Worm (Caenorhabditis elegans) whole organism, L4 larva: ENCODE measurements around the gene srx-87.

Experiments
- F26F4.8 ChIP-seq: fragments of 200-800 bp; sonication (Bioruptor generic); conservative IDR thresholded peaks from 2 replicates; pipeline ENCODE4 v1.3.6; 2022; ENCODE audit warnings: missing genetic modification characterization, missing compliant biosample characterization
- F37D6.2 ChIP-seq: sonication (generic microtip); optimal IDR thresholded peaks from 2 replicates; lab custom pipeline; 2016; ENCODE audit warnings: mild to moderate bottlenecking, missing genetic modification characterization, missing compliant biosample characterization
- T26A8.4 ChIP-seq: fragments of 200-800 bp; sonication (Bioruptor generic); IDR thresholded peaks from 2 replicates; pipeline ENCODE4 v1.3.6; 2022; ENCODE audit warnings: missing genetic modification characterization, missing compliant biosample characterization
- Y75B8A.6 ChIP-seq: fragments of 200-800 bp; sonication (Bioruptor generic); IDR thresholded peaks from 2 replicates; pipeline ENCODE4 v1.3.6; 2022; ENCODE audit warnings: missing genetic modification reagents, missing genetic modification characterization, missing compliant biosample characterization
- aha-1 ChIP-seq: fragments of 150-350 bp; peaks from one replicate; lab custom pipeline; 2014; ENCODE audit warnings: missing biosample characterization, missing genetic modification characterization
- ama-1 ChIP-seq: fragments of 150-350 bp; optimal IDR thresholded peaks from 2 replicates; lab custom pipeline; 2014; ENCODE audit warnings: inconsistent platforms, mixed read lengths
- ceh-28 ChIP-seq: fragments of 150-350 bp; optimal IDR thresholded peaks from 2 replicates; lab custom pipeline; 2014; ENCODE audit warnings: missing biosample characterization, missing genetic modification reagents, missing genetic modification characterization
- ces-1 ChIP-seq: fragments of 150-350 bp; sonication (generic microtip); optimal IDR thresholded peaks from 4 replicates; lab custom pipeline; 2014; ENCODE audit warnings: missing biosample characterization, missing genetic modification reagents, missing genetic modification characterization
- ctbp-1 ChIP-seq: fragments of 200-800 bp; sonication (Bioruptor generic); IDR thresholded peaks from 2 replicates; pipeline ENCODE4 v1.3.6; 2022; ENCODE audit warnings: missing genetic modification reagents, missing genetic modification characterization, missing compliant biosample characterization
- daf-16 ChIP-seq, 3 experiments: sonication (generic microtip); optimal IDR thresholded peaks; 2 replicates each; lab custom pipeline; 2016 to 2017; ENCODE audit warnings: missing genetic modification characterization in 3 of 3, missing genetic modification reagents in 3 of 3, mild to moderate bottlenecking in 2 of 3, missing compliant biosample characterization in 2 of 3, missing biosample characterization in 1 of 3, moderate library complexity in 1 of 3
- dmd-6 ChIP-seq: fragments of 200-800 bp; sonication (Bioruptor generic); IDR thresholded peaks from 2 replicates; pipeline ENCODE4 v1.3.6; 2022; ENCODE audit warnings: missing genetic modification reagents, missing genetic modification characterization, missing compliant biosample characterization
- dmd-9 ChIP-seq: fragments of 200-800 bp; sonication (Bioruptor generic); IDR thresholded peaks from 2 replicates; pipeline ENCODE4 v1.3.6; 2022; ENCODE audit warnings: missing genetic modification reagents, missing genetic modification characterization, missing compliant biosample characterization
- dve-1 ChIP-seq: sonication (generic microtip); optimal IDR thresholded peaks from 2 replicates; lab custom pipeline; 2017; ENCODE audit warnings: antibody characterized with exemption, mild to moderate bottlenecking, missing genetic modification characterization, missing compliant biosample characterization; ENCODE audit not compliant: insufficient read depth
- egl-43 ChIP-seq: fragments of 200-800 bp; sonication (Bioruptor generic); IDR thresholded peaks from 2 replicates; pipeline ENCODE4 v1.3.6; 2022; ENCODE audit warnings: missing genetic modification reagents, missing genetic modification characterization, missing compliant biosample characterization
- hif-1 ChIP-seq, 2 experiments: sonication (generic microtip); optimal IDR thresholded peaks; 2 replicates each; lab custom pipeline; 2016 to 2017; ENCODE audit warnings: missing compliant biosample characterization in 2 of 2, missing genetic modification characterization in 2 of 2, missing genetic modification reagents in 2 of 2, missing genotype in 2 of 2, mild to moderate bottlenecking in 1 of 2
- hlh-11 ChIP-seq: fragments of 200-800 bp; sonication (Bioruptor generic); optimal IDR thresholded peaks from 2 replicates; lab custom pipeline; 2018; ENCODE audit warnings: mild to moderate bottlenecking, missing genetic modification characterization, missing compliant biosample characterization
- hlh-30 ChIP-seq: sonication (generic microtip); optimal IDR thresholded peaks from 2 replicates; lab custom pipeline; 2017; ENCODE audit warnings: antibody characterized with exemption, mild to moderate bottlenecking, missing genetic modification characterization, missing compliant biosample characterization; ENCODE audit not compliant: insufficient read depth
- lin-1 ChIP-seq: fragments of 200-800 bp; sonication (Bioruptor generic); IDR thresholded peaks from 2 replicates; pipeline ENCODE4 v1.3.6; 2022; ENCODE audit warnings: missing genetic modification reagents, missing genetic modification characterization, missing compliant biosample characterization
- lsy-2 ChIP-seq, 2 experiments: fragments of 150-350 bp in 1 of 2; sonication (generic microtip) in 1 of 2; optimal IDR thresholded peaks; 2 replicates each; lab custom pipeline; 2014 to 2017; ENCODE audit warnings: missing biosample characterization in 2 of 2, missing genetic modification characterization in 2 of 2
- mdl-1 ChIP-seq, 2 experiments: fragments of 150-350 bp in 1 of 2; sonication (generic microtip) in 1 of 2; optimal IDR thresholded peaks; 2 replicates each; lab custom pipeline; 2014 to 2017; ENCODE audit warnings: missing biosample characterization in 2 of 2, missing genetic modification characterization in 2 of 2
- mep-1 ChIP-seq: fragments of 150-350 bp; sonication (generic microtip); optimal IDR thresholded peaks from 3 replicates; lab custom pipeline; 2014; ENCODE audit warnings: missing biosample characterization, missing genetic modification characterization
- mes-2 ChIP-seq: sonication (generic microtip); optimal IDR thresholded peaks from 2 replicates; lab custom pipeline; 2016; ENCODE audit warnings: missing genotype, mild to moderate bottlenecking, missing genetic modification characterization, missing compliant biosample characterization; ENCODE audit not compliant: poor library complexity, severe bottlenecking
- nhr-237 ChIP-seq: sonication (generic microtip); optimal IDR thresholded peaks from 2 replicates; lab custom pipeline; 2017; ENCODE audit warnings: missing biosample characterization, missing genetic modification characterization
- nhr-28 ChIP-seq: fragments of 150-350 bp; optimal IDR thresholded peaks from 2 replicates; lab custom pipeline; 2014; ENCODE audit warnings: missing biosample characterization, missing genetic modification characterization
- nhr-41 ChIP-seq: fragments of 200-800 bp; sonication (Bioruptor generic); IDR thresholded peaks from 2 replicates; pipeline ENCODE4 v1.3.6; 2022; ENCODE audit warnings: missing genetic modification reagents, missing genetic modification characterization, missing compliant biosample characterization
- nhr-42 ChIP-seq: fragments of 200-800 bp; sonication (Bioruptor generic); IDR thresholded peaks from 2 replicates; pipeline ENCODE4 v1.3.6; 2022; ENCODE audit warnings: missing genetic modification characterization, missing compliant biosample characterization
- nhr-77 ChIP-seq: fragments of 150-350 bp; optimal IDR thresholded peaks from 2 replicates; lab custom pipeline; 2014; ENCODE audit warnings: missing biosample characterization, missing genetic modification characterization
- pha-4 ChIP-seq, 2 experiments: fragments of 150-350 bp in 1 of 2; fragments of 200-800 bp in 1 of 2; sonication (Bioruptor generic) in 1 of 2; IDR thresholded peaks in 1 of 2; optimal IDR thresholded peaks in 1 of 2; 2 replicates each; pipeline versions ENCODE4 v1.3.6 to Lab custom; 2014 to 2022; ENCODE audit warnings: missing genetic modification characterization in 2 of 2, missing genetic modification reagents in 2 of 2, missing biosample characterization in 1 of 2, missing compliant biosample characterization in 1 of 2
- pqm-1 ChIP-seq: sonication (generic microtip); optimal IDR thresholded peaks from 2 replicates; lab custom pipeline; 2017; ENCODE audit warnings: missing biosample characterization, missing genetic modification characterization
- saeg-2 ChIP-seq: fragments of 200-800 bp; sonication (Bioruptor generic); IDR thresholded peaks from 2 replicates; pipeline ENCODE4 v1.3.6; 2022; ENCODE audit warnings: missing genetic modification reagents, missing genetic modification characterization, missing compliant biosample characterization
- snpc-1.2 ChIP-seq: fragments of 200-800 bp; sonication (Bioruptor generic); IDR thresholded peaks from 2 replicates; pipeline ENCODE4 v1.3.6; 2022; ENCODE audit warnings: missing genetic modification reagents, missing genetic modification characterization, missing compliant biosample characterization
- unc-62 ChIP-seq, 3 experiments: fragments of 150-350 bp in 1 of 3; sonication (generic microtip); optimal IDR thresholded peaks in 2 of 3; peaks in 1 of 3; 1 replicate in 1 of 3; 2 replicates in 2 of 3; lab custom pipeline; 2014 to 2017; ENCODE audit warnings: missing biosample characterization in 3 of 3, missing genetic modification characterization in 3 of 3, missing genetic modification reagents in 3 of 3, missing genotype in 1 of 3
- vab-7 ChIP-seq: fragments of 200-800 bp; sonication (Bioruptor generic); IDR thresholded peaks from 2 replicates; pipeline ENCODE4 v1.3.6; 2022; ENCODE audit warnings: missing genetic modification reagents, missing genetic modification characterization, missing compliant biosample characterization
- zag-1 ChIP-seq: fragments of 150-350 bp; optimal IDR thresholded peaks from 2 replicates; lab custom pipeline; 2014; ENCODE audit warnings: missing biosample characterization, missing genetic modification characterization

srx-87 gene

DNA sequence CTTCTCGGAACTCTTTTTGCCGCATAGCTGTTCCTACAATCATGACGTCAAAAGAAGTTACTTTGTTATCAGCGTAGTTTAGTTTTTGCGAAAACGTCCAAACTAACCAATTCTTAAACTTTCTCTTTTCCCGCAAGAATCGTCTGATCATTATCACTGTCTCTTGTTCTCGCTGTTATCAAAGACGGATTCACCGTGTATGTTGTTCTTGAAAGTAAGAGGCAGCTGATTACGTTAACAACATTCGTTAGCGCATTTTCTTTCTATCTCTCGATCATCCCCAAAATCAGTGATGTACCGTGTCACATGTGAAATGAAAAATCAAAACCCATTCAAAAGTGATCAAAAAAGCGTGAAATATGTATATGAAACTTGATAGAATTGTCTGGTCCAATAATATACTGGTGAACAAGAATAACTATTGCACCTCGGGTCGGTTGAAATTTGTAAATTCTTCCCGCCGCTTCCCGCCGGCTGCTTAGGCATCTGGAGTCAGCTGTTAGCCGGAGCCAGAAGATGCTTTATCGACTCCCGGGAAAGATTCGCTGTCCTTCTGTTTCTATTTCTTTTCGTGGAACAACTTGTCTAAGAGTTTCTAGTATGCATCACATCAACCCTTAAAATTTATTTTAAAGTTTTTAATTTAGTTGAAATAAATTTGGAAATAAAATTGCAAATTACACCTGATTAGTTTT is 30.0 kb upstream of the srx-87 start (continued):
- no peak for TF ChIP-seq nhr-41
- TF ChIP-seq mdl-1 (tag; optimal IDR thresholded peaks at IDR 0.05; lab: Kevin White, UChicago) = peak in 1 of 2 experiments; percentile 59
- TF ChIP-seq nhr-237 (tag; lab: Kevin White, UChicago) = no peak
- TF ChIP-seq aha-1 (tag; lab: Kevin White, UChicago) = peak; percentile 45
- TF ChIP-seq hif-1 (tag; optimal IDR thresholded peaks at IDR 0.05; lab: Kevin White, UChicago) = no peak
- no peak for TF ChIP-seq zag-1 (tag; lab: Kevin White, UChicago)
- peak; percentile 84 for TF ChIP-seq nhr-77 (tag; lab: Kevin White, UChicago)
- no peak for TF ChIP-seq saeg-2 (GFP tag; lab: Robert Waterston, UW)

DNA sequence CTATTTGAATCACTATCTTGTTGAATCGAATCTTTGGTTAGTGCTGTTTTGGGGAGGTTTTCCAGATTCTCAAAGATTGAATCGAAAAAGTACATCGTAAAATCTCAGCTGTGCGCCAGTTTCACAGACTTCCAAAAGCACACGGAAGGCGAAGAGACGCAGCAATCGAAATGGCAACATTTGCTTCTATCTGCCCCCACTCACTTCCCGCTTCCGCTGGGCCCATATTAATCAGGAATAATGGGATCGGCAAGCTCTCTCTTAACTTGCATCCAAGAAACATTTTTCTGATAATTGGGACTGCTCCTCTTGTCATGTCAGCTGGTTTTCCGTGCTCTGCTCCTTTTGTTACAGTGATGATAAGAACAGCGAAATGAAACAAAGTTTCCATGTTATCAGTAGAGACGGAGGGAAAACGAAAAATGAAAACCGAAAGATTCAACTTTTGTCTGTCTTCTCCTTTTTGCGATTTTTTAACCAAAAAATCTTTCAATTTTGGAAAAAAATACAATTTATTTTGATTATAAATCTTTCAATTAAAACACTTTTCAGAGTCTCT is 29.1 kb upstream of the srx-87 start:
- TF ChIP-seq F37D6.2 (no peak), hlh-30 (peak; percentile 27), pha-4 (GFP tag; IDR thresholded peaks at IDR 0.05; lab: Robert Waterston, UW) (no peak), pha-4 (tag; optimal IDR thresholded peaks at IDR 0.05; lab: Kevin White, UChicago) (no peak), dmd-9 (GFP tag; lab: Robert Waterston, UW) (no peak), mes-2 (tag; lab: Kevin White, UChicago) (no peak), hlh-11 (tag; lab: Kevin White, UChicago) (peak; percentile 85), mep-1 (tag; lab: Kevin White, UChicago) (peak; percentile 12), dmd-6 (peak; percentile 78), nhr-42 (GFP tag; lab: Robert Waterston, UW) (no peak), ces-1 (GFP tag; lab: Kevin White, UChicago) (no peak), egl-43 (GFP tag; lab: Robert Waterston, UW) (peak; percentile 6; the same call in 1 of the 2 replicates), lsy-2 (tag; optimal IDR thresholded peaks at IDR 0.05; lab: Kevin White, UChicago) (peak in 1 of 2 experiments; percentile 3), snpc-1.2 (no peak), nhr-28 (tag; lab: Kevin White, UChicago) (peak; percentile 74), mdl-1 (tag; optimal IDR thresholded peaks at IDR 0.05; lab: Kevin White, UChicago) (peak in 1 of 2 experiments; percentile 15), daf-16 (GFP tag; optimal IDR thresholded peaks at IDR 0.05; lab: Kevin White, UChicago) (no peak), daf-16 (tag; optimal IDR thresholded peaks at IDR 0.05; lab: Kevin White, UChicago) (peak; percentile 42), lin-1 (0 out of 2 replicates have a peak, but pooled peaks have one; percentile 18), ama-1 (lab: Kevin White, UChicago) (peak; percentile 35), pqm-1 (tag; lab: Kevin White, UChicago) (peak; percentile 82), ceh-28 (tag; lab: Kevin White, UChicago) (no peak), unc-62 (GFP tag; optimal IDR thresholded peaks at IDR 0.05 in 1 of 2; lab: Kevin White, UChicago) (peak in 1 of 2 experiments; percentile 36), unc-62 (tag; optimal IDR thresholded peaks at IDR 0.05; lab: Kevin White, UChicago) (no peak), dve-1 (peak; percentile 33)
- TF ChIP-seq, all 104 proteins: peak for 14

DNA sequence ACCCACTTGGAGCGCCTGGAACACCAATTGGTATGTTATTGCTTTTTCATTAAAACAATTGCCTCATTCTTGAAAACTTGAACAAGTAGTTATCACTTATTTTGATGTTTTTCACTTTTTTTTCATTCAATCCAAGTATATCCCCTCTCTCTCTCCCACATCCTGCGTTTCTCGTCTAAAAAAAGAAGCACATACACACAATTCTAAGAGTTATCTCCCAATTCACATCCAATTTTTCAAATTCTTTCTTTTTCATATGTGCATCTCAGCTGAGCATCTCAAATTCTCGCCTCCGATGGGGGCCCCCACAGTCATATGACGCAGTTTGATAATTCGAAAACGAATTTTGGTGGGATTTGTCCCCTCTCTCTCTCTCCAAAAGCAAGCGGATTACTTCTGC is 28.0 kb upstream of the srx-87 start:
- 0 out of 2 replicates have a peak, but pooled peaks have one; percentile 19 for TF ChIP-seq Y75B8A.6 (GFP tag; lab: Robert Waterston, UW)
- no peak for TF ChIP-seq pqm-1 (tag; lab: Kevin White, UChicago)
- TF ChIP-seq vab-7 (GFP tag; lab: Robert Waterston, UW) = no peak
- no peak for TF ChIP-seq hlh-11 (tag; lab: Kevin White, UChicago)
- 0 out of 2 replicates have a peak, but pooled peaks have one; percentile 28 for TF ChIP-seq F26F4.8 (GFP tag; lab: Robert Waterston, UW)
- TF ChIP-seq T26A8.4 = no peak
- TF ChIP-seq ctbp-1 = no peak
- peak in 1 of 2 experiments; percentile 85 for TF ChIP-seq unc-62 (GFP tag; optimal IDR thresholded peaks at IDR 0.05 in 1 of 2; lab: Kevin White, UChicago)
- TF ChIP-seq unc-62 (tag; optimal IDR thresholded peaks at IDR 0.05; lab: Kevin White, UChicago) = no peak
- no peak for TF ChIP-seq lsy-2 (tag; optimal IDR thresholded peaks at IDR 0.05; lab: Kevin White, UChicago)
- no peak for TF ChIP-seq daf-16 (GFP tag; optimal IDR thresholded peaks at IDR 0.05; lab: Kevin White, UChicago)
- no peak for TF ChIP-seq daf-16 (tag; optimal IDR thresholded peaks at IDR 0.05; lab: Kevin White, UChicago)
